Worm (Caenorhabditis elegans): ENCODE data around the gene lgx-1.

lgx-1 gene

DNA sequence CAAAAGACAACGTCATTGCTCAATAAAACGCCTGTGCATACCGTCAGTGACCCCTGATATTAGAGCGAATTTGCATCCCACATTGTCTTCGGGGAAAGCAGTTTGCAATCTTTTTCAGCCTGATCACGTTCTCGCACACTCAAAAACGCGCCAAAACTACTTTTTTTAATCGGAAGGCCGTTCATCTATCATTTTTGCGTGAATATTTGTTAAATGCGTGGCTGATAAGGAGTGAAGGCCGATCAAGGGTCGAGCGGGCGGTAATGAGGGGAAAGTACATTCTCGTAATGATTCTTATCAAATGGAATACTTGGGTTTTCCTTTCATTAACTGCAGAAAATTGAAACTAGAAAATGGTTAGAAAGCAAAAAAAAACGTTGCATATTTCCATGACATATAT lies 14.1 kb downstream of the lgx-1 start (continued):
- TF ChIP-seq egl-43 (GFP tag; IDR thresholded peaks at IDR 0.05) (no peak), dve-1 (tag; optimal IDR thresholded peaks at IDR 0.05; ENCODE audit: insufficient read depth) (no peak), nhr-77 (tag; optimal IDR thresholded peaks at IDR 0.05) (no peak), mes-2 (tag; optimal IDR thresholded peaks at IDR 0.05; ENCODE audit: poor library complexity, severe bottlenecking) (peak; percentile 12), mdl-1 (tag; optimal IDR thresholded peaks at IDR 0.05) (peak in 1 of 2 experiments; percentile 63), hlh-30 (tag; optimal IDR thresholded peaks at IDR 0.05; ENCODE audit: insufficient read depth) (no peak), daf-16 (GFP tag; optimal IDR thresholded peaks at IDR 0.05) (no peak), daf-16 (tag; optimal IDR thresholded peaks at IDR 0.05) (no peak), hif-1 (tag; optimal IDR thresholded peaks at IDR 0.05) (peak in 1 of 2 experiments; percentile 24), cey-2 (tag; optimal IDR thresholded peaks at IDR 0.05; ENCODE audit: borderline replicate concordance, insufficient read depth) (no peak), F37D6.2 (tag; optimal IDR thresholded peaks at IDR 0.05) (no peak), zip-2 (tag; optimal IDR thresholded peaks at IDR 0.05) (no peak), lin-15B (tag; optimal IDR thresholded peaks at IDR 0.05) (no peak), aha-1 (tag) (no peak), lin-1 (GFP tag; IDR thresholded peaks at IDR 0.05) (0 out of 2 replicates have a peak, but pooled peaks have one; percentile 15), Y75B8A.6 (GFP tag; IDR thresholded peaks at IDR 0.05) (no peak), tag-97 (GFP tag; IDR thresholded peaks at IDR 0.05) (no peak), nhr-28 (tag; optimal IDR thresholded peaks at IDR 0.05) (peak; percentile 50), nhr-76 (tag; optimal IDR thresholded peaks at IDR 0.05) (no peak), ceh-20 (GFP tag; IDR thresholded peaks at IDR 0.05) (no peak), pqm-1 (tag; optimal IDR thresholded peaks at IDR 0.05) (peak; percentile 49), dpl-1 (GFP tag; optimal IDR thresholded peaks at IDR 0.05) (no peak), fkh-10 (GFP tag; optimal IDR thresholded peaks at IDR 0.05) (no peak), dmd-6 (GFP tag; IDR thresholded peaks at IDR 0.05) (peak; percentile 68), F49E8.2 (tag; optimal IDR thresholded peaks at IDR 0.05; ENCODE audit: borderline replicate concordance) (no peak), dmd-9 (GFP tag; IDR thresholded peaks at IDR 0.05) (no peak), mxl-2 (GFP tag; conservative IDR thresholded peaks at IDR 0.05) (no peak), nhr-42 (GFP tag; IDR thresholded peaks at IDR 0.05) (no peak), tra-1 (GFP tag; IDR thresholded peaks at IDR 0.05) (0 out of 2 replicates have a peak, but pooled peaks have one; percentile 41), pha-4 (GFP tag; IDR thresholded peaks at IDR 0.05) (no peak), pha-4 (tag; optimal IDR thresholded peaks at IDR 0.05) (no peak), nhr-11 (tag; optimal IDR thresholded peaks at IDR 0.05) (no peak), rbr-2 (tag; optimal IDR thresholded peaks at IDR 0.05) (no peak), nhr-48 (tag; optimal IDR thresholded peaks at IDR 0.05) (peak; percentile 27)

DNA sequence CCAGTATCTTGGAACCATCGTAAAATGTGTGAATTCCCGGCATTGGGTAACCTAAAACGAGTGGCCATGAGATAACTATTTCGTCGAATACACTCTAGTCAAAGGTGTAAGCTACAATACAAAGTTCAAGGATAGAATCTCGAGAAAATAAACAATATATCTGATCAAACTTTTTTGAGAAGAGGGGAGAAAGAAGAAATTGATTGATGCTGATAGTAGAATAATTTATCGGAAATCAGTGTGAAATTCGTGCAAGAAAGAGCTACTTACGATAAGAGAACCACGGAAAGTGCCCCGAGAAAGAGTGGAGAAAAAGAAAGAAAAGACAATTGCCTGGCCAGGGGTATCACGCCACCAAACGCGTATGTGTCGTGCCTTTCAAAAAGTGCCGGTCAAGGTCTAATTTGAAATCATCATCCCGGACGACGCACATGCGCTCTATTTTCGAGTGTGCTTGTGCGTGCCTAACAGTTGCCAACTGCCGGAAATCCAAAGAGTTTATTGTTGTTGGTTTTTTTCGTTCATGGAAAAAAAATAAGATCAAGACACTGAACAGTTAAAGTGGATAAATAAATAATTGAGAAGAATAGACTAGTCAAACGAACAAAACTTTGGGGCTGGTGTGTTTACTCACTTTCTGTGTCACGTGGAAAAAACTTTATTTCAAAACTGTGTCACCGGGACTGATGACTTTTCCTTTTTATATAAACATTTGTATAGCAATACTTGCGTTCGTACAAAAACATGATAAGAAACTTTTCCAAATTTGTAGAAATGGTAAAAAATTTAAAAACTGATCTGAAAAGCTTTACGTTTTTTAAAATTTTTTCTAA lies 15.3 kb downstream of the lgx-1 start, which contains the start of gene mboa-3:
Gene mboa-3, minus strand, starts transcription at position 51 of the 833 bp plus-strand sequence.
- peak in 1 of 2 experiments; percentile 87 for TF ChIP-seq unc-62 (GFP tag; optimal IDR thresholded peaks at IDR 0.05 in 1 of 2)
- TF ChIP-seq unc-62 (tag; optimal IDR thresholded peaks at IDR 0.05): no peak
- 0 out of 2 replicates have a peak, but pooled peaks have one; percentile 10 for TF ChIP-seq hmg-1.1 (GFP tag; IDR thresholded peaks at IDR 0.05)
- TF ChIP-seq hlh-11 (tag; optimal IDR thresholded peaks at IDR 0.05): peak; percentile 70
- TF ChIP-seq gei-8 (GFP tag; optimal IDR thresholded peaks at IDR 0.05): no peak
- no peak for TF ChIP-seq nhr-111 (GFP tag; optimal IDR thresholded peaks at IDR 0.05)
- peak; percentile 51 for TF ChIP-seq nhr-28 (tag; optimal IDR thresholded peaks at IDR 0.05)
- peak; percentile 57 for TF ChIP-seq hlh-30 (tag; optimal IDR thresholded peaks at IDR 0.05; ENCODE audit: insufficient read depth)
- no peak for TF ChIP-seq nhr-237 (tag; optimal IDR thresholded peaks at IDR 0.05)
- TF ChIP-seq php-3 (GFP tag; IDR thresholded peaks at IDR 0.05): no peak
- 0 out of 2 replicates have a peak, but pooled peaks have one; percentile 15 for TF ChIP-seq ceh-20 (GFP tag; IDR thresholded peaks at IDR 0.05)
- peak; percentile 14; the same call in 1 of the 2 replicates for TF ChIP-seq pha-4 (GFP tag; IDR thresholded peaks at IDR 0.05)
- TF ChIP-seq pha-4 (tag; optimal IDR thresholded peaks at IDR 0.05): peak; percentile 52
- peak; percentile 76 for TF ChIP-seq dmd-6 (GFP tag; IDR thresholded peaks at IDR 0.05)
- no peak for TF ChIP-seq nhr-77 (tag; optimal IDR thresholded peaks at IDR 0.05)
- no peak for TF ChIP-seq egl-27 (tag; optimal IDR thresholded peaks at IDR 0.05)
- 0 out of 2 replicates have a peak, but pooled peaks have one; percentile 28 for TF ChIP-seq madf-9 (GFP tag; conservative IDR thresholded peaks at IDR 0.05)
- TF ChIP-seq mxl-3 (GFP tag; optimal IDR thresholded peaks at IDR 0.05): peak; percentile 64
- TF ChIP-seq unc-39 (tag; optimal IDR thresholded peaks at IDR 0.05): no peak
- peak; percentile 17 for TF ChIP-seq mes-2 (tag; optimal IDR thresholded peaks at IDR 0.05; ENCODE audit: poor library complexity, severe bottlenecking)
- no peak for TF ChIP-seq lin-39 (tag; optimal IDR thresholded peaks at IDR 0.05)
- no peak for TF ChIP-seq zip-11 (GFP tag; IDR thresholded peaks at IDR 0.05)
- peak; percentile 22 for TF ChIP-seq dve-1 (tag; optimal IDR thresholded peaks at IDR 0.05; ENCODE audit: insufficient read depth)
